Fruit fly (Drosophila melanogaster): Measurements from ENCODE around the gene CG14082.

The CG14082 gene

DNA sequence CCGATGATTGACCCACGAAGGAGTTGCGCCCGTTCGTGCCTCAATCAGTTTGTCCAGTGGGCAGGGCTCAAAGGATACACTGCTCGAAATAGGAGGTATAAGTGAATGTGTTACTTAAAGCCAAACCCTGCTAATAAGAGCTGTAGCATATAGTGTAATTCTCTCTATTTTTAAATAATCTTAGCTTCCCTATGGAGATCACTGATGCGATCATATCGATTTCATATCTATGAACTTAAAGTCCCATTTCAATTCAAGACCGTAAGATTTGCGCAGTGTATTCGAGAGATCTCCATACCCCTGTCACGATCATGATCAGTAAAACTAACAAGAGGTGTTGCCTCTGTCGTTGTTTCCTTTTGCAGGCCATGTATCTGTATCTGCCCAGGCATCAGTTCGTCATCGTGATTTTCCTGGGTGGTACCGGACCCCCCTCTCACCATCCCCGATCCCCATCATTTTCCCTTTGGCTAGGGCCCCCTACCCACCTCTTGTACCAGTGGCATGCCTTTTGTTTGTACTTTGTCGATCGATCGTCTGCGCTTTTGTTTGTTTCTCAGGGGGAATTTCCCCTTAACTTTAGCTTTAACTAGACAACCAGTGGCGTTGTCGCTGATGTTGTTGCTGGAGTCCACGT is 34.4 kb upstream of the CG14082 start:
- no peak for TF ChIP-seq Myc (optimal IDR thresholded peaks at IDR 0.05)
- TF ChIP-seq ttk (optimal IDR thresholded peaks at IDR 0.05): no peak
- TF ChIP-seq Sin3A (optimal IDR thresholded peaks at IDR 0.05): no peak
- no peak for TF ChIP-seq insv (optimal IDR thresholded peaks at IDR 0.05)
- TF ChIP-seq h (optimal IDR thresholded peaks at IDR 0.05): no peak
- TF ChIP-seq psq (optimal IDR thresholded peaks at IDR 0.05): no peak

DNA sequence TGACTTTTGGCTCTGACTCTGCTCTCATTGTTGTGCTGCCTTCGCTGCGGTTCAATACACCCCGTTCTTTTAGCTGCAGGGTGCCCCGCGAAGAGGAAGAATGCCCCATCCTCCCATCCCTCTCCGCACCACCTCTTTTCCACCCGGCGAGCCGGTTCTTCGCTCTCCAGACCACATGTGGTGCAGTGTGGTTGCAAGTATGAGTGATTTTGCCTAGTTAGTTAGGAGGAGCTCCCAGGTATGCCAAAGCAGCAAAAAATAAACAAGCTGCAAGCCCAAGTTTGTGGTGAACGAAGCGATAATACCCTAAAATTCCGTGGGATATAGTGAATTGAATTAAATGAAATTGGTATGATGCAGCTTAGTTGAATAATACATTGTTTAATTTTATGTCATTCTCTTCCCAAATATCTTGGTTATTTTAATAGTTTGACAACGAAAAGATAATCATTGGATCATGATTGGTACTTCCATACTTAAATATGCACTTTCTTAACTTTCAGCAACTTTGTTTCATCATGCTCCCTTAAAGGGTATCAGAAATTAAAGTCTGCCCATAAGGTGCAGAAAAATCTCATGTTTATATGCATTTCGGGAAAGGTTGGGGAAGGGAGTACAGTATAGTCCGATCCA is 33.5 kb upstream of the CG14082 start:
- TF ChIP-seq Myc (optimal IDR thresholded peaks at IDR 0.05): no peak
- no peak for TF ChIP-seq Sin3A (optimal IDR thresholded peaks at IDR 0.05)
- TF ChIP-seq insv (optimal IDR thresholded peaks at IDR 0.05): no peak
- no peak for TF ChIP-seq ttk (optimal IDR thresholded peaks at IDR 0.05)
- TF ChIP-seq psq (optimal IDR thresholded peaks at IDR 0.05): no peak
- TF ChIP-seq h (optimal IDR thresholded peaks at IDR 0.05): no peak

dm6 chr3L:19171321-19172191 is 32.8 kb upstream of the CG14082 start:
- TF ChIP-seq Myc (optimal IDR thresholded peaks at IDR 0.05) (no peak), psq (optimal IDR thresholded peaks at IDR 0.05) (no peak), Sin3A (optimal IDR thresholded peaks at IDR 0.05) (no peak), h (optimal IDR thresholded peaks at IDR 0.05) (no peak)

DNA sequence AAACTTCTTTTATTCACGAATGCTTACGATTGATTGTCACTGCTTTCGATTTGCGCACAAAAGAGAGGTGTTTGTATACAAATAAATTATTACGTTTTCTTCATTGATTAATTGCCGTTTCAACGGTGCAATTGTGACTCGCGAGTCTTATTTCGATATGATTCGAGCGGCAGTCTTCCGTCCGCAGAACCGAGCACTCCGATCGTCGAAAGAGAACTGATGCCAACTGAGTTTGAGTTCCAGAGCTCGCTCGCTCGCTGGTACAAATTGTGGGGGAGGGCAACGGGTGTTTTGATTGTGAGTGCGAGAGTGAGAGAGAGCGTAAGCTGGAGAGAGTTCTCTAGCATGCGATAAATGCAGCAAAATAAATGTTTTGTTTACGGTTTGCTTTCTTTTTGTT is 31.7 kb upstream of the CG14082 start:
- TF ChIP-seq Sin3A (optimal IDR thresholded peaks at IDR 0.05): no peak
- no peak for TF ChIP-seq h (optimal IDR thresholded peaks at IDR 0.05)
- TF ChIP-seq psq (optimal IDR thresholded peaks at IDR 0.05): no peak
- TF ChIP-seq insv (optimal IDR thresholded peaks at IDR 0.05): no peak
- TF ChIP-seq Myc (optimal IDR thresholded peaks at IDR 0.05): no peak
- TF ChIP-seq ttk (optimal IDR thresholded peaks at IDR 0.05): no peak

DNA sequence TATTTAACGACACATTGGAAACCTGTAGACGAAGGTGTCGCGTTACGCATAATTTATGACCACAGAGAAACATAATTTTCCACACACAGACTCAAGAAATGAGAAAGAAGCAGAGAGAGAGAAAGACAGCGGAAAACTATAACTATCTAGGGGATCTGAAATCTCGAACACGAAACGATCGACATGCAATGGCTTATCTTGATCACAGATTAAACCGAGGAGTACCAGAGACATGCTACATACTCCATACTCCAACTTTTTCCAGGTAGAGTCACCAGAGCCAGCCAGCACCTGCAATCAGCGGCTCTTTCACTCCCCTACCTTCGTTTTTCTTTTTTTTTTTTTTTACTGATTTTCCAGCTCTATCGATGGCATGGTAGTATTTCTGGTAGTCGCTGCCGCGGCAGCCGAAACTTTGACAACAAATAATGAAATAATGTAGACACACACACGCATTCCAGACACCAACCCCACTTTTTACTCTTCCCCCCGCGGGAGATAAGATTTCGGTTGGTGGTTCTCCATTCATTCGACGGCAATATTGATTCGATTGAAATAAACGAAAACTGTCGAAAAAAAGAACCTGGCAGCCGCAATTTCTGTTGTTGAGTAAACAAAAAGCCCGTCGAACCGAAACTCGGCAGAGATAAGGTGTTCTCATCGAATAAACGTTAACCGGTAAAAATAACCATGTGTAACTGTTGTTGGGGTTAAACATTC is 30.1 kb upstream of the CG14082 start:
- TF ChIP-seq h (optimal IDR thresholded peaks at IDR 0.05): no peak

DNA sequence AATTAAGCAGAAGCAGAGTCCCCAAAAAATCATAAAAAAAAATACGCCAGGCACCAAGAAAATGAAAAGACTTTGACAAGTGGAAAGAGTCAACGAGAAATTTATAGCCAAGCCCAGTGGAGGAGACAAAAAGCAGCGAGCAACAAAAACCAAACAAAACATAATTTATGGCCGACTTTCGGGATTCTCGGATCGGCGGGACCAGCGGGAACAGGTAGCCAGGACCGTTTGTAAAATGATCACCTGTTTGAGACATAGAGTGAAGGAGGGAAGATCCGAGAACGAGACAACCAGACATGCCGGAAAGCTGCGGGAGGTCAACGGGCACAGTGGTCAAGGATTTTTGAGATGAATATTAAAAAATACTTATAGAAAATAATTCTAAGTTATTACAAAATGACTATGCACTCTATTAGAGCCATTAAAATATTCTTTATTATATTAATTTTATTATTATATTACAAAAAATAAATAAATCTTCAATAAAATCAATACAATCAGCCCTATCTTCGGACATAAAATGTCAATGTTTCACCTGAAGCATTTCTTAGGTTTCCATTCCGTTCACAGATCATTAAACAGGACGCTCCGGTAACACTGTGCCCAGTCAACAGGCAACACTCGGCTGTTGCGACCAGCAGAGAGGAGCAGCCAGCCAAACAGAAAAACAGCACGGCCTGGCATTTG is 29.0 kb upstream of the CG14082 start:
- no peak for TF ChIP-seq Sin3A (optimal IDR thresholded peaks at IDR 0.05)
- TF ChIP-seq Myc (optimal IDR thresholded peaks at IDR 0.05): no peak
- no peak for TF ChIP-seq insv (optimal IDR thresholded peaks at IDR 0.05)
- TF ChIP-seq h (optimal IDR thresholded peaks at IDR 0.05): no peak
- no peak for TF ChIP-seq psq (optimal IDR thresholded peaks at IDR 0.05)
- no peak for TF ChIP-seq ttk (optimal IDR thresholded peaks at IDR 0.05)

- TF ChIP-seq ttk (optimal IDR thresholded peaks at IDR 0.05): no peak
Observed at dm6 chr3L:19166298-19166937, 27.6 kb upstream of the CG14082 start.

- TF ChIP-seq ttk (optimal IDR thresholded peaks at IDR 0.05) (no peak), Myc (optimal IDR thresholded peaks at IDR 0.05) (no peak), insv (optimal IDR thresholded peaks at IDR 0.05) (no peak), Sin3A (optimal IDR thresholded peaks at IDR 0.05) (no peak), h (optimal IDR thresholded peaks at IDR 0.05) (no peak), psq (optimal IDR thresholded peaks at IDR 0.05) (no peak)
Observed at dm6 chr3L:19164767-19165762, 26.3 kb upstream of the CG14082 start.

DNA sequence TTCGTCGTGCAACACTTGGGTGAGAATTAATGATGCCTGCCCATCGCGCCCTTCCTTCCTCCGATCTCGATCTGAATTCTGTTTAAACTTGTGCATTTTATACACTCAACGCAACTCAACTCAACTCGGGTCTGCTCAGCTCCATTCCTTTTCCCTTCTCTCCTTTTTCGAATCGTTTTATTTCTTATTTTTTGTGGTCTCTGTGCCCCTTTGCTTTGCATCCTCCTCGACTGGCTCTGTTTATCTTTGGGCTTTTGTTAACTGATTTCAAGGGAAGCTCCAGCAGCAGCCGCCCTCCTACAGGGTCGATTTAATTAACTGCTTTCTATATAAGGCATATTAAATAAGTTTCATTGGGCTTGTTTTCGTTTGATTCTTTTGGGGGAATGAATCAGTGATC is 25.0 kb upstream of the CG14082 start:
- TF ChIP-seq ttk (optimal IDR thresholded peaks at IDR 0.05) (no peak), insv (optimal IDR thresholded peaks at IDR 0.05) (no peak), Sin3A (optimal IDR thresholded peaks at IDR 0.05) (no peak), psq (optimal IDR thresholded peaks at IDR 0.05) (no peak), h (optimal IDR thresholded peaks at IDR 0.05) (no peak), Myc (optimal IDR thresholded peaks at IDR 0.05) (no peak)

- TF ChIP-seq ttk (optimal IDR thresholded peaks at IDR 0.05) (no peak), psq (optimal IDR thresholded peaks at IDR 0.05) (no peak), h (optimal IDR thresholded peaks at IDR 0.05) (no peak), Sin3A (optimal IDR thresholded peaks at IDR 0.05) (no peak), insv (optimal IDR thresholded peaks at IDR 0.05) (no peak), Myc (optimal IDR thresholded peaks at IDR 0.05) (no peak)
Observed at dm6 chr3L:19162586-19163310, 24.0 kb upstream of the CG14082 start.

Measured in Kc167 (cell line).